Worm (Caenorhabditis elegans) whole organism, L4 larva: ENCODE results near the gene K10C2.12.
A peak's percentile ranks its signal among the peaks of the same experiment; 100 is the strongest.

Experiments
- F37D6.2 ChIP-seq: sonication (generic microtip); optimal IDR thresholded peaks from 2 replicates; lab custom pipeline; 2016; ENCODE audit warnings: mild to moderate bottlenecking, missing genetic modification characterization, missing compliant biosample characterization
- Y48G9A.11 ChIP-seq: fragments of 200-800 bp; sonication (Bioruptor generic); IDR thresholded peaks from 2 replicates; pipeline ENCODE4 v1.3.6; 2022; ENCODE audit warnings: missing genetic modification reagents, missing genetic modification characterization, missing compliant biosample characterization
- ZK337.2 ChIP-seq: fragments of 200-800 bp; sonication (Bioruptor generic); IDR thresholded peaks from 2 replicates; pipeline ENCODE4 v1.3.6; 2022; ENCODE audit warnings: missing genetic modification reagents, missing genetic modification characterization, missing compliant biosample characterization
- ZK546.5 ChIP-seq, 2 experiments: sonication (generic microtip); optimal IDR thresholded peaks; 2 replicates each; lab custom pipeline; 2017; ENCODE audit warnings: missing biosample characterization in 2 of 2, missing genetic modification characterization in 2 of 2
- aha-1 ChIP-seq: fragments of 150-350 bp; peaks from one replicate; lab custom pipeline; 2014; ENCODE audit warnings: missing biosample characterization, missing genetic modification characterization
- aly-2 ChIP-seq: sonication (generic microtip); optimal IDR thresholded peaks from 2 replicates; lab custom pipeline; 2018; ENCODE audit warnings: missing biosample characterization, missing genetic modification characterization
- ama-1 ChIP-seq: fragments of 150-350 bp; optimal IDR thresholded peaks from 2 replicates; lab custom pipeline; 2014; ENCODE audit warnings: inconsistent platforms, mixed read lengths
- ceh-44 ChIP-seq: fragments of 200-800 bp; sonication (Bioruptor generic); IDR thresholded peaks from 2 replicates; pipeline ENCODE4 v1.3.6; 2022; ENCODE audit warnings: missing genetic modification reagents, missing genetic modification characterization, missing compliant biosample characterization
- ceh-62 ChIP-seq: sonication (generic microtip); optimal IDR thresholded peaks from 2 replicates; lab custom pipeline; 2017; ENCODE audit warnings: missing biosample characterization, missing genetic modification characterization
- daf-16 ChIP-seq, 3 experiments: sonication (generic microtip); optimal IDR thresholded peaks; 2 replicates each; lab custom pipeline; 2016 to 2017; ENCODE audit warnings: missing genetic modification characterization in 3 of 3, missing genetic modification reagents in 3 of 3, mild to moderate bottlenecking in 2 of 3, missing compliant biosample characterization in 2 of 3, missing biosample characterization in 1 of 3, moderate library complexity in 1 of 3
- daf-8 ChIP-seq: fragments of 200-800 bp; sonication (Bioruptor generic); IDR thresholded peaks from 2 replicates; pipeline ENCODE4 v1.3.6; 2022; ENCODE audit warnings: missing genetic modification characterization, missing compliant biosample characterization
- dmd-6 ChIP-seq: fragments of 200-800 bp; sonication (Bioruptor generic); IDR thresholded peaks from 2 replicates; pipeline ENCODE4 v1.3.6; 2022; ENCODE audit warnings: missing genetic modification reagents, missing genetic modification characterization, missing compliant biosample characterization
- dpl-1 ChIP-seq: fragments of 150-350 bp; optimal IDR thresholded peaks from 2 replicates; lab custom pipeline; 2014; ENCODE audit warnings: missing biosample characterization, missing genetic modification reagents, missing genetic modification characterization
- dve-1 ChIP-seq: sonication (generic microtip); optimal IDR thresholded peaks from 2 replicates; lab custom pipeline; 2017; ENCODE audit warnings: antibody characterized with exemption, mild to moderate bottlenecking, missing genetic modification characterization, missing compliant biosample characterization; ENCODE audit not compliant: insufficient read depth
- hlh-11 ChIP-seq: fragments of 200-800 bp; sonication (Bioruptor generic); optimal IDR thresholded peaks from 2 replicates; lab custom pipeline; 2018; ENCODE audit warnings: mild to moderate bottlenecking, missing genetic modification characterization, missing compliant biosample characterization
- hmg-1.1 ChIP-seq: fragments of 200-800 bp; sonication (Bioruptor generic); IDR thresholded peaks from 2 replicates; pipeline ENCODE4 v1.3.6; 2022; ENCODE audit warnings: missing genetic modification reagents, missing genetic modification characterization, missing compliant biosample characterization
- lim-7 ChIP-seq: fragments of 200-800 bp; sonication (Bioruptor generic); IDR thresholded peaks from 2 replicates; pipeline ENCODE4 v1.3.6; 2022; ENCODE audit warnings: missing genetic modification characterization, missing compliant biosample characterization
- lin-15B ChIP-seq: fragments of 150-350 bp; sonication (generic microtip); optimal IDR thresholded peaks from 3 replicates; lab custom pipeline; 2014; ENCODE audit warnings: missing biosample characterization, missing genetic modification characterization
- lir-3 ChIP-seq: sonication (generic microtip); optimal IDR thresholded peaks from 2 replicates; lab custom pipeline; 2016; ENCODE audit warnings: mild to moderate bottlenecking, missing genetic modification characterization, missing compliant biosample characterization
- madf-5 ChIP-seq, 2 experiments: fragments of 200-800 bp; sonication (Bioruptor generic); IDR thresholded peaks; 2 replicates each; pipeline ENCODE4 v1.3.6; 2022; ENCODE audit warnings: missing compliant biosample characterization in 2 of 2, missing genetic modification characterization in 2 of 2
- madf-9 ChIP-seq: fragments of 200-800 bp; sonication (Bioruptor generic); conservative IDR thresholded peaks from 2 replicates; pipeline ENCODE4 v1.3.6; 2022; ENCODE audit warnings: missing genetic modification reagents, missing genetic modification characterization, missing compliant biosample characterization
- mdt-29 ChIP-seq: fragments of 200-800 bp; sonication (Bioruptor generic); IDR thresholded peaks from 2 replicates; pipeline ENCODE4 v1.3.6; 2022; ENCODE audit warnings: missing genetic modification reagents, missing genetic modification characterization, missing compliant biosample characterization
- nhr-25 ChIP-seq: sonication (generic microtip); optimal IDR thresholded peaks from 2 replicates; lab custom pipeline; 2017; ENCODE audit warnings: missing genetic modification characterization, mild to moderate bottlenecking, missing compliant biosample characterization, antibody characterized with exemption, moderate library complexity, borderline replicate concordance; ENCODE audit not compliant: insufficient read depth
- nhr-28 ChIP-seq: fragments of 150-350 bp; optimal IDR thresholded peaks from 2 replicates; lab custom pipeline; 2014; ENCODE audit warnings: missing biosample characterization, missing genetic modification characterization
- nhr-42 ChIP-seq: fragments of 200-800 bp; sonication (Bioruptor generic); IDR thresholded peaks from 2 replicates; pipeline ENCODE4 v1.3.6; 2022; ENCODE audit warnings: missing genetic modification characterization, missing compliant biosample characterization
- nhr-48 ChIP-seq: sonication (generic microtip); optimal IDR thresholded peaks from 2 replicates; lab custom pipeline; 2016; ENCODE audit warnings: mild to moderate bottlenecking, missing genetic modification characterization, missing compliant biosample characterization
- nhr-77 ChIP-seq: fragments of 150-350 bp; optimal IDR thresholded peaks from 2 replicates; lab custom pipeline; 2014; ENCODE audit warnings: missing biosample characterization, missing genetic modification characterization
- pha-4 ChIP-seq, 2 experiments: fragments of 150-350 bp in 1 of 2; fragments of 200-800 bp in 1 of 2; sonication (Bioruptor generic) in 1 of 2; IDR thresholded peaks in 1 of 2; optimal IDR thresholded peaks in 1 of 2; 2 replicates each; pipeline versions ENCODE4 v1.3.6 to Lab custom; 2014 to 2022; ENCODE audit warnings: missing genetic modification characterization in 2 of 2, missing genetic modification reagents in 2 of 2, missing biosample characterization in 1 of 2, missing compliant biosample characterization in 1 of 2
- php-3 ChIP-seq: fragments of 200-800 bp; sonication (Bioruptor generic); IDR thresholded peaks from 2 replicates; pipeline ENCODE4 v1.3.6; 2022; ENCODE audit warnings: missing genetic modification reagents, missing genetic modification characterization, missing compliant biosample characterization
- pqm-1 ChIP-seq: sonication (generic microtip); optimal IDR thresholded peaks from 2 replicates; lab custom pipeline; 2017; ENCODE audit warnings: missing biosample characterization, missing genetic modification characterization
- rbr-2 ChIP-seq: sonication (generic microtip); optimal IDR thresholded peaks from 2 replicates; lab custom pipeline; 2016; ENCODE audit warnings: missing genotype, missing genetic modification characterization, missing compliant biosample characterization
- saeg-2 ChIP-seq: fragments of 200-800 bp; sonication (Bioruptor generic); IDR thresholded peaks from 2 replicates; pipeline ENCODE4 v1.3.6; 2022; ENCODE audit warnings: missing genetic modification reagents, missing genetic modification characterization, missing compliant biosample characterization
- set-16 ChIP-seq: fragments of 200-800 bp; sonication (Bioruptor generic); IDR thresholded peaks from 2 replicates; pipeline ENCODE4 v1.3.6; 2022; ENCODE audit warnings: missing genetic modification reagents, missing genetic modification characterization, missing compliant biosample characterization
- spr-1 ChIP-seq: sonication (generic microtip); optimal IDR thresholded peaks from 2 replicates; lab custom pipeline; 2016; ENCODE audit warnings: mild to moderate bottlenecking, missing genetic modification characterization, missing compliant biosample characterization
- tra-1 ChIP-seq: fragments of 200-800 bp; sonication (Bioruptor generic); IDR thresholded peaks from 2 replicates; pipeline ENCODE4 v1.3.6; 2022; ENCODE audit warnings: missing genetic modification reagents, missing genetic modification characterization, missing compliant biosample characterization
- unc-39 ChIP-seq: sonication (generic microtip); optimal IDR thresholded peaks from 2 replicates; lab custom pipeline; 2017; ENCODE audit warnings: missing biosample characterization, missing genetic modification characterization
- vab-7 ChIP-seq: fragments of 200-800 bp; sonication (Bioruptor generic); IDR thresholded peaks from 2 replicates; pipeline ENCODE4 v1.3.6; 2022; ENCODE audit warnings: missing genetic modification reagents, missing genetic modification characterization, missing compliant biosample characterization
- zfp-2 ChIP-seq: sonication (generic microtip); optimal IDR thresholded peaks from 2 replicates; lab custom pipeline; 2016; ENCODE audit warnings: mild to moderate bottlenecking, missing genetic modification characterization, missing compliant biosample characterization

K10C2.12 gene

DNA sequence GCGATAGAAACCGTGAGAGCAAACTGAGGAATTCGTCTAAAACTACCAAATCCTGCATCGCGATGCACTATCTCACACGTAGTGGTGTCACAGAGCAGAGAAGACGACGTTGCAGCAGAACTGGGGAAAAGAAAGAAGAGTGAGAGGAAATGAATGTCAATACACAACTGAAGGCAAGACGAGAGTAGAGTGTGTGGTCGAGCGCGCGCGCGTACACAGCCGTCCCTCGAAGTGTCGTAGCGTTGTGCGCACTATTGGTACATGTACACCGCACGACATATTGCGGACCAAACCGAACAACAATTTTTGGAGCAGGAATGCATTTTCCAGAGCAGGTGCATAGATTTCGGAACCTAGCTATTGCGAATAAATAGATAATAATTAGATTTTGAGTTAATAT is 42.2 kb downstream of the K10C2.12 start (continued):
- TF ChIP-seq saeg-2 (GFP tag; lab: Robert Waterston, UW), result no peak
- no peak for TF ChIP-seq set-16 (GFP tag; lab: Robert Waterston, UW)
- TF ChIP-seq F37D6.2 (tag; lab: Kevin White, UChicago), result peak; percentile 48
- no peak for TF ChIP-seq Y48G9A.11 (GFP tag; lab: Robert Waterston, UW)
- TF ChIP-seq rbr-2 (tag; lab: Kevin White, UChicago), result peak; percentile 88
- TF ChIP-seq vab-7 (GFP tag; lab: Robert Waterston, UW), result 0 out of 2 replicates have a peak, but pooled peaks have one; percentile 36
- TF ChIP-seq ceh-62 (tag; lab: Kevin White, UChicago), result no peak
- TF ChIP-seq, all 104 proteins: peak for 25

DNA sequence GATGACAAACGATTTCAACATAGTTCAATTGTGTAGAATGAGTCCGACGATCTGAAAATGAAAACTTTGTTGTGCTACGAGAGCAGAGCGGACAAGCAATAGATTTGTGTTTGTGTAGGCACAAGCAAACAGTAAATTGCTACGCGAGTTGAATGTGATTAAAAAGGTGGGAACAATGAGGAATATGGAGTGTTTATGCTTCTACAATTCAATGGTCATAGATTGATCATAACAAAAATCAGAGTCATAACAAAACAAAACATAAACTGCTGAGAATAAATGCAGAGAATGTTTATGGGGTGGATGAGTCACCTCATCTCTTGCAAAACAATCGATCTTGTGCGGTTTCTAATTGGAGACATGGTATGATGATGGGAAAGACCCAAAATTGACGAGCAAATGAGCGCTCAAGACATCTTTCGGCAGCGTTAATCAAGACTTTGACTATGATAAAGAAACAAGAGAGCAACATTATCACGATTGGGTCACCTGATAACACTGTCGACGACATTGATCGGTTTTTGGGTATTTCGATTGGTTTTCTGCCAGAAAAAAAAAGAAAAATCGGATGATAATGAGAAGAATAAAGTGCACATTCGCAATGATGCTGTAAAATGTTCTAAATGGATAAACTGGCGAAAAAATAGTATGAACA is 42.8 kb downstream of the K10C2.12 start, which contains the start of gene lmp-1:
TSS of gene lmp-1 (minus strand) at position 51 of the 655 bp plus-strand sequence.
- no peak for TF ChIP-seq ZK546.5 (tag; optimal IDR thresholded peaks at IDR 0.05; lab: Kevin White, UChicago)
- TF ChIP-seq ama-1 (lab: Kevin White, UChicago), result no peak
- TF ChIP-seq php-3 (GFP tag; lab: Robert Waterston, UW), result peak; percentile 47; the same call in 1 of the 2 replicates
- no peak for TF ChIP-seq nhr-28 (tag; lab: Kevin White, UChicago)
- peak; percentile 38; the same call in 1 of the 2 replicates for TF ChIP-seq dmd-6 (GFP tag; lab: Robert Waterston, UW)
- peak; percentile 18 for TF ChIP-seq hlh-11 (tag; lab: Kevin White, UChicago)
- peak; percentile 33 for TF ChIP-seq pqm-1
- no peak for TF ChIP-seq F37D6.2 (tag; lab: Kevin White, UChicago)
- no peak for TF ChIP-seq daf-16 (GFP tag; optimal IDR thresholded peaks at IDR 0.05; lab: Kevin White, UChicago)
- peak; percentile 77 for TF ChIP-seq daf-16 (tag; optimal IDR thresholded peaks at IDR 0.05; lab: Kevin White, UChicago)
- peak; percentile 25 for TF ChIP-seq dve-1
- TF ChIP-seq hmg-1.1 (GFP tag; lab: Robert Waterston, UW), result no peak
- no peak for TF ChIP-seq lin-15B (tag; lab: Kevin White, UChicago)
- TF ChIP-seq ZK337.2 (GFP tag; lab: Robert Waterston, UW), result no peak
- TF ChIP-seq aha-1 (tag; lab: Kevin White, UChicago), result peak; percentile 84
- no peak for TF ChIP-seq spr-1
- no peak for TF ChIP-seq madf-5 (GFP tag; IDR thresholded peaks at IDR 0.05; lab: Robert Waterston, UW)

DNA sequence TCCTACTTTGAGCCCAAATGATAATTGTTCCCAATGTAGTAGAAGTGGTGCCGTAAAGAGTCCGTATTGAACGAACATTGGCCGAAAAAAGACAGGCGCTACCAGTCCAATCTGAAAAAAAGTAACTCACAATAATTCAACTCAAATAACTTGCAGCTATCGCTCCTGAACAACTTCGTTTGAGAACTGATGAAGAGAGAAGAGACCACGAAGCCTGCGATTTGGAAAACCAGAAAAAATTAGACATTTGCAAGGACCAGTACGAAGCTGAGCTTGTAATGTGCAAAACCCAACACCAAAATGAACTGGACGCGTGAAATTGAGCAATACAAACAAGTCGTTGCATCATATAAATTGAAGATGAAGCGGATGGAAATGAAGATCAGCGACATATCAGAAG is 46.1 kb downstream of the K10C2.12 start, which contains the start of gene C03B1.1:
TSS of gene C03B1.1 (plus strand) at position 301 of the 400 bp plus-strand sequence.
- peak; percentile 86 for TF ChIP-seq aha-1 (tag; lab: Kevin White, UChicago)
- no peak for TF ChIP-seq unc-39 (tag; lab: Kevin White, UChicago)
- TF ChIP-seq, all 104 proteins: peak for 1

DNA sequence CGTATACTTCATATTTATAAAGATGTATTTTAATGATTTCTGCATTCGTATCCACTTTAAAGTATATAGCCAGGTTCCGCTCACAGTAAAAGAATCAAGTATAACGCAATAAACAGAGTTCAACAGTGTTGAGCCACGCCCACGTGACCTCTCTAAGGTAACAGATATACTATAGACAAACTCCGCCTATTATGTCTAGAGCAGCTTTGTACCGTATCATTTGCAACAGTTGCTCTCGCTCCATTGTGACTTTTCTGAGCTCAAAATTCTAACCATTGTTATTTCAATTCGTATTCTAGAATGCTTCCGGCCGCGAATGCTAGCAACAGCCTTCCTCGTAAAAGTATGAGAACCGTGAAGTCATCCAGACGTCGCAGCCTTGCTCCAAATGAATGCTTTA is 47.2 kb downstream of the K10C2.12 start, which contains the start of gene C03B1.17:
TSS of gene C03B1.17 (plus strand) at position 301 of the 400 bp plus-strand sequence.
- TF ChIP-seq saeg-2 (GFP tag; lab: Robert Waterston, UW), result no peak
- no peak for TF ChIP-seq tra-1 (GFP tag; lab: Robert Waterston, UW)
- no peak for TF ChIP-seq nhr-25
- no peak for TF ChIP-seq lir-3 (tag; lab: Kevin White, UChicago)
- TF ChIP-seq madf-5 (GFP tag; IDR thresholded peaks at IDR 0.05; lab: Robert Waterston, UW), result no peak
- TF ChIP-seq, all 104 proteins: peak for 0

DNA sequence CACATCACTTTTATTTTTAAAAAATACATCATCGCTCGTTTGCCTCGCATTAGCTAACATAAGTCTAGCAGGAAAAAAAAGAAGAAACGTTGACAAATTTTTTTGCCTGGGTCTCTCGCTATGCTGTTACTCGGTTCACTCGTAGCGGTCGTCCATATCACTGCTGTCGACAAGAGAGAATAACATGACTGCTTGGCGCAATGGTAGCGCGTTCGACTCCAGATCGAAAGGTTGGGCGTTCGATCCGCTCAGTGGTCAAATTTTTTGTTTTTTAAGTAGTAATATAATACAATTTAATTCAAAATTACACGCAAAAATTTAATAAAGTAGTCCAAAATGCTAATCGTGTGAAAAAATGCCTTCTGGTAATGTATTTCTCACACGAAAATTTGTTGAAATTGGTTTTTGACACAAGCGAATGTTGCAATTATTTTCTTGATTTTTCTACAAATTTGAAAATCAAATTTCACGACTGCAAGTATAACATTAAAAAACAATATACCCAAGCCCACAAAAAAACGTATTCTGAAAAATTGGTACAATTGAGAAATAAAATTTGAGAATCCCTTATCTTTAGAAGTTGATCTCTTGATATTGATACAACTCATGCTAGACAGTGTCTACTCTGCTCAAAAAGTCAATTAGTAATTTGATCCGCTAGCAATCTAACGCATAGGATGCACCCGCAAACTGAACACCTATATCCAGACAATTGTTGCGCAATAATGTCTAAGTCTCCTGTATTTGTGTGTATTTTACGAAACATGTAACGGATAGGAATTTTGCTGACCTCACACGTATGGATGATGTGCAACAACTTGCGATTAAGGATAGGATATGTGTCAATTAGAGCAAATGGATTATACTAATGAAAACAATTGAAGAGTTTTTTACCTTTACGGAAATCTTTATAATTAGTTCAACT is 49.1 kb downstream of the K10C2.12 start:
- TF ChIP-seq pha-4 (GFP tag; IDR thresholded peaks at IDR 0.05; lab: Robert Waterston, UW) (peak; percentile 89), pha-4 (tag; optimal IDR thresholded peaks at IDR 0.05; lab: Kevin White, UChicago) (no peak), ceh-44 (GFP tag; lab: Robert Waterston, UW) (peak; percentile 69; the same call in 1 of the 2 replicates), nhr-77 (tag; lab: Kevin White, UChicago) (peak; percentile 26), mdt-29 (peak; percentile 48; the same call in 1 of the 2 replicates), madf-9 (peak; percentile 73), nhr-42 (GFP tag; lab: Robert Waterston, UW) (0 out of 2 replicates have a peak, but pooled peaks have one; percentile 16), dpl-1 (GFP tag; lab: Kevin White, UChicago) (no peak), aly-2 (no peak), hlh-11 (tag; lab: Kevin White, UChicago) (no peak), saeg-2 (GFP tag; lab: Robert Waterston, UW) (0 out of 2 replicates have a peak, but pooled peaks have one; percentile 77), hmg-1.1 (GFP tag; lab: Robert Waterston, UW) (peak; percentile 90), zfp-2 (tag; lab: Kevin White, UChicago) (peak; percentile 38), nhr-48 (peak; percentile 61), lim-7 (GFP tag; lab: Robert Waterston, UW) (no peak; the same call in 1 of the 2 replicates), daf-8 (GFP tag; lab: Robert Waterston, UW) (no peak)
